Fruit fly (Drosophila melanogaster): ENCODE measurements around the gene Adgf-A.

Gene Adgf-A

dm6 chr3L:17757156-17758083 is 6.5 kb downstream of the Adgf-A start (continued):
- TF ChIP-seq CG7556 (GFP tag; optimal IDR thresholded peaks at IDR 0.05) (peak; percentile 92), gsb-n (tag; optimal IDR thresholded peaks at IDR 0.05) (peak; percentile 90), CG7786 (GFP tag; optimal IDR thresholded peaks at IDR 0.05) (peak; percentile 15), HLH54F (GFP tag; optimal IDR thresholded peaks at IDR 0.05) (peak; percentile 22), twi (tag; optimal IDR thresholded peaks at IDR 0.05) (peak; percentile 89), ash1 (GFP tag; optimal IDR thresholded peaks at IDR 0.05) (no peak), CG13296 (GFP tag; optimal IDR thresholded peaks at IDR 0.05) (peak; percentile 21), nerfin-1 (tag; optimal IDR thresholded peaks at IDR 0.05) (peak; percentile 85), CG11085 (GFP tag; IDR thresholded peaks at IDR 0.05) (no peak), CG42726 (GFP tag; IDR thresholded peaks at IDR 0.05; ENCODE audit: partially characterized antibody) (no peak), CG14965 (GFP tag; optimal IDR thresholded peaks at IDR 0.05; ENCODE audit: borderline replicate concordance) (no peak), Bteb2 (GFP tag; optimal IDR thresholded peaks at IDR 0.05) (no peak), CG14050 (GFP tag; IDR thresholded peaks at IDR 0.05) (peak; percentile 37; the same call in 1 of the 3 replicates), pros (GFP tag; optimal IDR thresholded peaks at IDR 0.05) (peak; percentile 88), sens-2 (GFP tag; IDR thresholded peaks at IDR 0.05) (peak; percentile 55; the same call in 1 of the 2 replicates), gsb (GFP tag; IDR thresholded peaks at IDR 0.05) (no peak), CG17328 (GFP tag; IDR thresholded peaks at IDR 0.05) (peak; percentile 62), CG10274 (GFP tag; optimal IDR thresholded peaks at IDR 0.05) (peak; percentile 25), p53 (GFP tag; optimal IDR thresholded peaks at IDR 0.05) (no peak), CG11456 (GFP tag; IDR thresholded peaks at IDR 0.05) (no peak), Hsf (GFP tag; optimal IDR thresholded peaks at IDR 0.05) (peak; percentile 73), emc (GFP tag; optimal IDR thresholded peaks at IDR 0.05) (no peak), Sox102F (GFP tag; optimal IDR thresholded peaks at IDR 0.05) (peak; percentile 77), CrebB (tag; optimal IDR thresholded peaks at IDR 0.05) (no peak), Nf-YB (GFP tag; optimal IDR thresholded peaks at IDR 0.05) (peak; percentile 64), NFAT (GFP tag; IDR thresholded peaks at IDR 0.05) (no peak), pnt (GFP tag; optimal IDR thresholded peaks at IDR 0.05) (peak; percentile 51), fd96Cb (tag; optimal IDR thresholded peaks at IDR 0.05) (peak; percentile 86), Dip3 (GFP tag; optimal IDR thresholded peaks at IDR 0.05) (no peak), ac (GFP tag; optimal IDR thresholded peaks at IDR 0.05) (peak; percentile 66), CG4730 (GFP tag; IDR thresholded peaks at IDR 0.05) (no peak), pfk (GFP tag; optimal IDR thresholded peaks at IDR 0.05) (no peak), CG11695 (GFP tag; IDR thresholded peaks at IDR 0.05) (peak; percentile 59; the same call in 2 of the 3 replicates), CG10543 (GFP tag; optimal IDR thresholded peaks at IDR 0.05) (peak; percentile 6), zen2 (GFP tag; IDR thresholded peaks at IDR 0.05; ENCODE audit: partially characterized antibody) (no peak), CG11696 (GFP tag; IDR thresholded peaks at IDR 0.05) (0 out of 2 replicates have a peak, but pooled peaks have one; percentile 38), CG4424 (GFP tag; optimal IDR thresholded peaks at IDR 0.05) (peak; percentile 90), Tbp (GFP tag; optimal IDR thresholded peaks at IDR 0.05) (no peak), CG2129 (GFP tag; IDR thresholded peaks at IDR 0.05; ENCODE audit: partially characterized antibody) (no peak), CG4854 (GFP tag; optimal IDR thresholded peaks at IDR 0.05) (no peak), fd64A (GFP tag; optimal IDR thresholded peaks at IDR 0.05) (peak; percentile 45), HmgZ (tag; optimal IDR thresholded peaks at IDR 0.05) (peak; percentile 23), da (GFP tag; optimal IDR thresholded peaks at IDR 0.05) (peak; percentile 56), Lpt (GFP tag; optimal IDR thresholded peaks at IDR 0.05) (no peak), Pdp1 (GFP tag; optimal IDR thresholded peaks at IDR 0.05) (peak; percentile 59 to 65), Mes4 (GFP tag; optimal IDR thresholded peaks at IDR 0.05) (peak; percentile 59), hbn (GFP tag; IDR thresholded peaks at IDR 0.05; ENCODE audit: partially characterized antibody) (no peak), Deaf1 (tag; optimal IDR thresholded peaks at IDR 0.05) (peak; percentile 55)

Measured in whole organism, embryonic.